Fruit fly (Drosophila melanogaster) Kc167 (cell line): ENCODE data around the gene RYa-R.

Experiments used
- Myc ChIP-seq: fragments of >200 bp; optimal IDR thresholded peaks from 2 replicates; lab custom pipeline; 2017; ENCODE audit warnings: missing external identifiers
- h ChIP-seq: fragments of >200 bp; optimal IDR thresholded peaks from 3 replicates; lab custom pipeline; 2018; ENCODE audit warnings: missing external identifiers
- insv ChIP-seq: fragments of >200 bp; optimal IDR thresholded peaks from 3 replicates; lab custom pipeline; 2018; ENCODE audit warnings: missing external identifiers
- psq ChIP-seq: fragments of >200 bp; optimal IDR thresholded peaks from 2 replicates; lab custom pipeline; 2017; ENCODE audit warnings: missing external identifiers
- ttk ChIP-seq: sonication (Bioruptor generic); optimal IDR thresholded peaks from 2 replicates; lab custom pipeline; 2017; ENCODE audit warnings: missing external identifiers

DNA sequence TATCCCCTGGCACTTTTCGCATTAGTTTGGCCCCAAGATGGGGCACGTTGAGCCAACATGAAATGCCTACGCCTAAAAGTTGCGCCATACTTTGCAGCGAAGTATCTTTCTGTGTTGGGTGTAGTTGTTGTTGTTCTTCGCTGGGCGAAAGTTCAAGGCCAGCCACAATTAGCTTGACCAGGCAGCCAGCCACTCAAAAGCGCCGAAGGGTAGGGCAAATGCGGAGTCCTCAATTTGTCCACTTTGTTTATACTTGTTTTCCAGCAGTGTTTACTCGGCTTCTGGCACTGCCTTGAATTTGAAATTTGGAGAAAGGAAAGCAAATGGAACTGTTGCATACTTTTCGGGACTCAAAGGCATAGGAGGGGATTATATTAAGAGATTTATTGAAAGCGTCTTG is 39.6 kb upstream of the RYa-R start:
- TF ChIP-seq psq (lab: Kevin White, UChicago) = no peak
- no peak for TF ChIP-seq Myc (lab: Kevin White, UChicago)
- no peak for TF ChIP-seq insv (lab: Kevin White, UChicago)
- TF ChIP-seq h = no peak
- no peak for TF ChIP-seq ttk
